Worm (Caenorhabditis elegans): ENCODE data around the gene cyp-44A1.

cyp-44A1 gene

ce11 chrII:5503760-5504159 is at the start of gene cyp-44A1:
Gene cyp-44A1 (plus strand): TSS chrII:5504044.
- TF ChIP-seq lsy-2 (tag; optimal IDR thresholded peaks at IDR 0.05), result no peak
- no peak for TF ChIP-seq lin-32 (GFP tag; optimal IDR thresholded peaks at IDR 0.05)
- no peak for TF ChIP-seq drap-1 (GFP tag; optimal IDR thresholded peaks at IDR 0.05)
- TF ChIP-seq nhr-76 (tag; optimal IDR thresholded peaks at IDR 0.05), result no peak
- no peak for TF ChIP-seq nhr-12 (tag; optimal IDR thresholded peaks at IDR 0.05)
- no peak for TF ChIP-seq zip-8 (tag; optimal IDR thresholded peaks at IDR 0.05)
- TF ChIP-seq nhr-237 (tag; optimal IDR thresholded peaks at IDR 0.05), result no peak
- TF ChIP-seq blmp-1 (tag; optimal IDR thresholded peaks at IDR 0.05), result no peak
- TF ChIP-seq ces-1 (GFP tag; optimal IDR thresholded peaks at IDR 0.05), result no peak
- TF ChIP-seq hlh-1 (tag; optimal IDR thresholded peaks at IDR 0.05), result no peak
- no peak for TF ChIP-seq sem-2 (GFP tag; optimal IDR thresholded peaks at IDR 0.05)
- no peak for TF ChIP-seq M03D4.4 (tag; optimal IDR thresholded peaks at IDR 0.05)
- no peak for TF ChIP-seq flh-1 (GFP tag; optimal IDR thresholded peaks at IDR 0.05)
- TF ChIP-seq unc-39 (tag; optimal IDR thresholded peaks at IDR 0.05), result no peak
- TF ChIP-seq mab-5 (tag; optimal IDR thresholded peaks at IDR 0.05), result no peak

DNA sequence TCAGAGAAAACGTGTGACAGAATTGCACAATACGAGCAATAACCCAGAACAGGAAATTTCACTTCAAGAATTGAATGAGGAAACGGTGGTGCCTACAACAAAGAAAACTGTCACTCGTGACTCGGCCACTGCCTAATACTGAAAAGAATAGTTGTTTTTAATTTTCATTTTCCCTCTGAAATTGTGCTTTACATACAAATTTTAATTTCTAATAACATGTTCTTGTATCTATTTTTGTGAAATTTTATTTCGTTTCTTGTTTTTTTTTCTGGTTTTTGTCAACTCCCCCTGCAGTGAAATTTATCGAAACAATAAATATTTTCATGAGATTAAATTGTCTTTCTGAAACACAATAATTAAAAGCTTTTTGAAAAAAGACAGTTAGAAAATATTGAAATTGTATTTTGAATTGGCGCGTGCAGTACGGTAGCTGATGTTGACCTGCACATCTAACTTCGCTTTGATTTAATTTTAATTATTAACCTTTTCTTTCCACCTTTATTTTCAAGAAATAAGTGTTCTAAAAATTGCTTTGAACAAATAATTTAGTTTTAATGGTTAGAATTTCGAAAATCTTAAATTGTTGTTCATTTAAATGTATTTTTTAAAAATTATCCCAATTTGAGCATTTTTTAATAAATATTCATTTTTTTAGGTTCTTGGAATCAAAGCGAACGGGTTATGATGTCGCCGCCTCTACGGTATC is 48.0 kb upstream of the cyp-44A1 start, which contains the start of gene daz-1:
Gene daz-1, plus strand, starts transcription at position 656 of the 706 bp plus-strand sequence.
- no peak for TF ChIP-seq ceh-43 (GFP tag; optimal IDR thresholded peaks at IDR 0.05)
- no peak for TF ChIP-seq ztf-11 (tag; optimal IDR thresholded peaks at IDR 0.05)
- TF ChIP-seq cnd-1 (tag; optimal IDR thresholded peaks at IDR 0.05), result no peak
- TF ChIP-seq nhr-237 (tag; optimal IDR thresholded peaks at IDR 0.05), result no peak
- no peak for TF ChIP-seq ceh-39 (tag; optimal IDR thresholded peaks at IDR 0.05)
- no peak for TF ChIP-seq ham-2 (GFP tag; optimal IDR thresholded peaks at IDR 0.05)
- TF ChIP-seq lsy-2 (tag; optimal IDR thresholded peaks at IDR 0.05), result no peak
- TF ChIP-seq unc-39 (tag; optimal IDR thresholded peaks at IDR 0.05), result no peak
- no peak for TF ChIP-seq nhr-2 (tag; optimal IDR thresholded peaks at IDR 0.05)

- peak; percentile 61 for TF ChIP-seq blmp-1 (tag; optimal IDR thresholded peaks at IDR 0.05)
- no peak for TF ChIP-seq nhr-237 (tag; optimal IDR thresholded peaks at IDR 0.05)
- no peak for TF ChIP-seq mep-1 (tag; optimal IDR thresholded peaks at IDR 0.05)
- no peak for TF ChIP-seq ceh-39 (tag; optimal IDR thresholded peaks at IDR 0.05)
- no peak for TF ChIP-seq zip-8 (tag; optimal IDR thresholded peaks at IDR 0.05)
Measured at ce11 chrII:5458683-5459410, 45.0 kb upstream of the cyp-44A1 start.

ce11 chrII:5459534-5459933 is 44.3 kb upstream of the cyp-44A1 start:
- no peak for TF ChIP-seq tbx-8 (GFP tag; optimal IDR thresholded peaks at IDR 0.05)
- no peak for TF ChIP-seq hlh-1 (tag; optimal IDR thresholded peaks at IDR 0.05)
- no peak for TF ChIP-seq blmp-1 (tag; optimal IDR thresholded peaks at IDR 0.05)
- no peak for TF ChIP-seq sem-2 (GFP tag; optimal IDR thresholded peaks at IDR 0.05)
- no peak for TF ChIP-seq ceh-83 (GFP tag; optimal IDR thresholded peaks at IDR 0.05)
- TF ChIP-seq unc-120 (tag; optimal IDR thresholded peaks at IDR 0.05; ENCODE audit: poor library complexity, severe bottlenecking), result no peak
- TF ChIP-seq elt-3 (tag; optimal IDR thresholded peaks at IDR 0.05), result no peak
- no peak for TF ChIP-seq cnd-1 (tag; optimal IDR thresholded peaks at IDR 0.05)

DNA sequence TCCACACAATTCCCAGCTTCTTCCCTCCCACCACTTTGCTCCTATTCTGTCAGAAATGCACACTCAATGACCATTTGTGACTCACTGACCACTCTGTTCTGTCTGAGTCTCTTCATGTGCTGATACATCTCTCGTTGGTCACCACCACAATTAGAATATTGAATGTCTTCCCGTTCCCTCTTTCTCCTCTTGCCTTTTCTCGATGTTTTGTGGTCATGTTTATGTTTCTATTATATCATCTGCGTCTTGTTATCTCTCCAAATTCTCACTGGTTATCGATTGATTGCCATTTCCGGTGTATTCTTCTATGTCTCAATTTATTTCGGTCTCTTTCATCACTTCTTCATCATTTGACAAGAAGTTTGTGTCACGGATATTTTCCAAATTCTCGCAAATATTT is 42.9 kb upstream of the cyp-44A1 start:
- TF ChIP-seq tbx-8 (GFP tag; optimal IDR thresholded peaks at IDR 0.05) (no peak), mls-2 (tag; optimal IDR thresholded peaks at IDR 0.05) (peak; percentile 46), elt-3 (tag; optimal IDR thresholded peaks at IDR 0.05) (no peak), unc-62 (GFP tag; optimal IDR thresholded peaks at IDR 0.05) (peak; percentile 14), nhr-28 (tag; optimal IDR thresholded peaks at IDR 0.05) (no peak), cnd-1 (tag; optimal IDR thresholded peaks at IDR 0.05) (no peak), ces-1 (GFP tag; optimal IDR thresholded peaks at IDR 0.05) (peak; percentile 74), mep-1 (tag; optimal IDR thresholded peaks at IDR 0.05) (peak; percentile 37), nhr-237 (tag; optimal IDR thresholded peaks at IDR 0.05) (no peak)

Measured in whole organism, mixed stage, embryonic.